Worm (Caenorhabditis elegans): ENCODE measurements around the gene F46C5.7.

DNA sequence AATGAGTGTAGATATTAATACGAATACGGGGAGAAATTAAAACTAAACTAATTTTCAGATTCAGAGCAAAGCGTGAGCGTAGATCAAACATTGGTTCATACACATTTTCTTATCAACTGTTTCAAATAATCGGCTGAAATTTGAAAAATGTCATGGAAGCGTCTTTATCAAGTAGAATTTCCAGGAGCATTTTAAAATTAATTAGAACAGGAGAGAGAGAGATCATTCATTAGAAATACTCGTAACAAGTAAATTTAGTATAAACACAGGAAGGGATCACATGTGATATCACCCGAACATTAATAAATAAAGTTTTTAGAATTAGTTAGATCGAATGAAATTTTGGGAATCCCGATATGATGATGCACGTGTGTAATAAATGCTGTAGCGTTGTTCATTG lies 32.2 kb upstream of the F46C5.7 start, which contains the start of gene pho-13:
- TF ChIP-seq ets-7 (tag; optimal IDR thresholded peaks at IDR 0.05): no peak
- TF ChIP-seq aly-1 (tag; optimal IDR thresholded peaks at IDR 0.05): no peak
- no peak for TF ChIP-seq ama-1 (optimal IDR thresholded peaks at IDR 0.05)
- TF ChIP-seq sea-1 (GFP tag; conservative IDR thresholded peaks at IDR 0.05): no peak
- TF ChIP-seq B0310.2 (tag; optimal IDR thresholded peaks at IDR 0.05): no peak
- no peak for TF ChIP-seq ceh-13 (GFP tag; optimal IDR thresholded peaks at IDR 0.05)
- no peak for TF ChIP-seq tbx-37 (GFP tag; conservative IDR thresholded peaks at IDR 0.05)
- TF ChIP-seq hmbx-1 (tag; optimal IDR thresholded peaks at IDR 0.05): no peak
- no peak for TF ChIP-seq ceh-36 (tag; optimal IDR thresholded peaks at IDR 0.05)
- TF ChIP-seq F13C5.2 (tag; optimal IDR thresholded peaks at IDR 0.05): no peak
- TF ChIP-seq flt-1 (GFP tag; IDR thresholded peaks at IDR 0.05): no peak
- TF ChIP-seq hmg-4 (GFP tag; optimal IDR thresholded peaks at IDR 0.05): no peak
